Worm (Caenorhabditis elegans) whole organism, early embryonic: ENCODE results near the gene pmk-3.

Experiments
- B0310.2 ChIP-seq: sonication (generic microtip); optimal IDR thresholded peaks from 2 replicates; lab custom pipeline; 2016; ENCODE audit warnings: mild to moderate bottlenecking, missing genetic modification characterization, missing compliant biosample characterization
- F13C5.2 ChIP-seq: sonication (generic microtip); optimal IDR thresholded peaks from 2 replicates; lab custom pipeline; 2017; ENCODE audit warnings: mild to moderate bottlenecking, missing genetic modification characterization, inconsistent platforms, missing compliant biosample characterization
- ama-1 ChIP-seq: fragments of 150-350 bp; optimal IDR thresholded peaks from 2 replicates; lab custom pipeline; 2014
- ceh-13 ChIP-seq: fragments of 200-800 bp; sonication (Bioruptor generic); optimal IDR thresholded peaks from 2 replicates; lab custom pipeline; 2018; ENCODE audit warnings: mild to moderate bottlenecking, missing genetic modification characterization, missing compliant biosample characterization
- ceh-36 ChIP-seq: sonication (generic microtip); optimal IDR thresholded peaks from 2 replicates; lab custom pipeline; 2016; ENCODE audit warnings: missing genetic modification characterization, inconsistent platforms, missing compliant biosample characterization
- flt-1 ChIP-seq: fragments of 200-800 bp; sonication (Bioruptor generic); IDR thresholded peaks from 2 replicates; pipeline ENCODE4 v1.3.6; 2022; ENCODE audit warnings: missing genetic modification characterization, missing compliant biosample characterization
- hmbx-1 ChIP-seq: sonication (generic microtip); optimal IDR thresholded peaks from 2 replicates; lab custom pipeline; 2016; ENCODE audit warnings: mild to moderate bottlenecking, missing genetic modification characterization, missing compliant biosample characterization
- hmg-4 ChIP-seq: fragments of 200-800 bp; sonication (Bioruptor generic); optimal IDR thresholded peaks from 2 replicates; lab custom pipeline; 2018; ENCODE audit warnings: mild to moderate bottlenecking, missing genetic modification characterization, missing compliant biosample characterization
- hnd-1 ChIP-seq: sonication (generic microtip); optimal IDR thresholded peaks from 2 replicates; lab custom pipeline; 2016; ENCODE audit warnings: missing genetic modification characterization, missing compliant biosample characterization
- scrt-1 ChIP-seq: fragments of 200-800 bp; sonication (Bioruptor generic); IDR thresholded peaks from 2 replicates; pipeline ENCODE4 v1.3.6; 2022; ENCODE audit warnings: missing genetic modification characterization, missing compliant biosample characterization
- tbx-37 ChIP-seq: fragments of 200-800 bp; sonication (Bioruptor generic); conservative IDR thresholded peaks from 2 replicates; pipeline ENCODE4 v1.3.6; 2022; ENCODE audit warnings: missing genetic modification reagents, missing genetic modification characterization, missing compliant biosample characterization
- tra-4 ChIP-seq: sonication (generic microtip); optimal IDR thresholded peaks from 2 replicates; lab custom pipeline; 2017; ENCODE audit warnings: missing genetic modification characterization, missing compliant biosample characterization

ce11 chrIV:8114535-8114934 lies 24.5 kb upstream of the pmk-3 start:
- TF ChIP-seq scrt-1 (GFP tag; lab: Robert Waterston, UW) (no peak), F13C5.2 (tag; lab: Kevin White, UChicago) (no peak), ama-1 (lab: Kevin White, UChicago) (no peak), flt-1 (GFP tag; lab: Robert Waterston, UW) (no peak), tbx-37 (GFP tag; lab: Robert Waterston, UW) (no peak), hmbx-1 (tag; lab: Kevin White, UChicago) (no peak), hnd-1 (tag; lab: Kevin White, UChicago) (no peak), ceh-13 (no peak), ceh-36 (tag; lab: Kevin White, UChicago) (no peak), B0310.2 (tag; lab: Kevin White, UChicago) (no peak), tra-4 (tag; lab: Kevin White, UChicago) (no peak), hmg-4 (GFP tag; lab: Kevin White, UChicago) (no peak)
